Fruit fly (Drosophila melanogaster) whole organism: ENCODE results near the gene Col4a1.

Experiments
- CG8478 ChIP-seq: fragments of >200 bp; optimal IDR thresholded peaks from 2 replicates; lab custom pipeline; 2018; ENCODE audit warnings: inconsistent platforms
- EcR ChIP-seq, 2 experiments: fragments of >200 bp; optimal IDR thresholded peaks; 2 replicates each; lab custom pipeline; 2017; ENCODE audit warnings: missing biosample characterization in 2 of 2, missing genetic modification characterization in 2 of 2, missing genetic modification reagents in 2 of 2
- pan ChIP-seq: fragments of >200 bp; optimal IDR thresholded peaks from 2 replicates; lab custom pipeline; 2017
- psq ChIP-seq: fragments of >200 bp; optimal IDR thresholded peaks from 2 replicates; lab custom pipeline; 2017
- usp ChIP-seq: fragments of >200 bp; optimal IDR thresholded peaks from 2 replicates; lab custom pipeline; 2017; ENCODE audit warnings: missing biosample characterization, missing genetic modification characterization, mixed read lengths

dm6 chr2L:5009306-5010030 is 19.9 kb upstream of the Col4a1 start, which contains the start of gene Rtnl1:
- no peak for TF ChIP-seq EcR (GFP tag; optimal IDR thresholded peaks at IDR 0.05; lab: Kevin White, UChicago)
- no peak for TF ChIP-seq CG8478
- TF ChIP-seq usp: no peak
- no peak for TF ChIP-seq psq (lab: Kevin White, UChicago)
- no peak for TF ChIP-seq pan (lab: Kevin White, UChicago)
